Worm (Caenorhabditis elegans) whole organism, L4 larva: ENCODE results near the gene glb-17.

Source experiments
- ZK546.5 ChIP-seq, 2 experiments: sonication (generic microtip); optimal IDR thresholded peaks; 2 replicates each; lab custom pipeline; 2017; ENCODE audit warnings: missing biosample characterization in 2 of 2, missing genetic modification characterization in 2 of 2
- egl-27 ChIP-seq: sonication (generic microtip); optimal IDR thresholded peaks from 3 replicates; lab custom pipeline; 2017; ENCODE audit warnings: missing biosample characterization, missing genetic modification reagents, missing genetic modification characterization
- lim-7 ChIP-seq: fragments of 200-800 bp; sonication (Bioruptor generic); IDR thresholded peaks from 2 replicates; pipeline ENCODE4 v1.3.6; 2022; ENCODE audit warnings: missing genetic modification characterization, missing compliant biosample characterization
- lin-15B ChIP-seq: fragments of 150-350 bp; sonication (generic microtip); optimal IDR thresholded peaks from 3 replicates; lab custom pipeline; 2014; ENCODE audit warnings: missing biosample characterization, missing genetic modification characterization
- mdl-1 ChIP-seq, 2 experiments: fragments of 150-350 bp in 1 of 2; sonication (generic microtip) in 1 of 2; optimal IDR thresholded peaks; 2 replicates each; lab custom pipeline; 2014 to 2017; ENCODE audit warnings: missing biosample characterization in 2 of 2, missing genetic modification characterization in 2 of 2
- mep-1 ChIP-seq: fragments of 150-350 bp; sonication (generic microtip); optimal IDR thresholded peaks from 3 replicates; lab custom pipeline; 2014; ENCODE audit warnings: missing biosample characterization, missing genetic modification characterization
- nhr-25 ChIP-seq: sonication (generic microtip); optimal IDR thresholded peaks from 2 replicates; lab custom pipeline; 2017; ENCODE audit warnings: missing genetic modification characterization, mild to moderate bottlenecking, missing compliant biosample characterization, antibody characterized with exemption, moderate library complexity, borderline replicate concordance; ENCODE audit not compliant: insufficient read depth
- nhr-41 ChIP-seq: fragments of 200-800 bp; sonication (Bioruptor generic); IDR thresholded peaks from 2 replicates; pipeline ENCODE4 v1.3.6; 2022; ENCODE audit warnings: missing genetic modification reagents, missing genetic modification characterization, missing compliant biosample characterization
- snpc-4 ChIP-seq: fragments of 150-350 bp; optimal IDR thresholded peaks from 2 replicates; lab custom pipeline; 2014; ENCODE audit warnings: missing biosample characterization, missing genetic modification characterization
- vab-7 ChIP-seq: fragments of 200-800 bp; sonication (Bioruptor generic); IDR thresholded peaks from 2 replicates; pipeline ENCODE4 v1.3.6; 2022; ENCODE audit warnings: missing genetic modification reagents, missing genetic modification characterization, missing compliant biosample characterization
- ztf-11 ChIP-seq: fragments of 150-350 bp; optimal IDR thresholded peaks from 2 replicates; lab custom pipeline; 2014; ENCODE audit warnings: missing biosample characterization, missing genetic modification characterization

ce11 chrX:9620136-9620535, 43.3 kb upstream of the glb-17 start, which contains the start of gene C11E4.8:
- TF ChIP-seq mep-1 (tag; lab: Kevin White, UChicago) (no peak), egl-27 (tag; lab: Kevin White, UChicago) (no peak), lin-15B (tag; lab: Kevin White, UChicago) (no peak), lim-7 (GFP tag; lab: Robert Waterston, UW) (no peak), nhr-25 (no peak), vab-7 (GFP tag; lab: Robert Waterston, UW) (no peak), ztf-11 (tag; lab: Kevin White, UChicago) (no peak), mdl-1 (tag; optimal IDR thresholded peaks at IDR 0.05; lab: Kevin White, UChicago) (no peak), ZK546.5 (tag; optimal IDR thresholded peaks at IDR 0.05; lab: Kevin White, UChicago) (no peak), snpc-4 (tag; lab: Kevin White, UChicago) (no peak), nhr-41 (no peak)
